Worm (Caenorhabditis elegans) whole organism, young adult: ENCODE results near the gene K09F5.4.
A peak's percentile ranks its signal among the peaks of the same experiment; 100 is the strongest.

ENCODE experiments used
- B0261.1 ChIP-seq: sonication (generic microtip); optimal IDR thresholded peaks from 2 replicates; lab custom pipeline; 2016; ENCODE audit warnings: mild to moderate bottlenecking, missing genetic modification characterization, moderate library complexity, missing compliant biosample characterization
- D2030.7 ChIP-seq: fragments of 200-800 bp; sonication (Bioruptor generic); IDR thresholded peaks from 2 replicates; pipeline ENCODE4 v1.3.6; 2022; ENCODE audit warnings: missing genetic modification reagents, missing genetic modification characterization, missing compliant biosample characterization
- F33H1.4 ChIP-seq: fragments of 200-800 bp; sonication (Bioruptor generic); IDR thresholded peaks from 2 replicates; pipeline ENCODE4 v1.3.6; 2022; ENCODE audit warnings: missing genetic modification reagents, missing genetic modification characterization, missing compliant biosample characterization
- F39B2.1 ChIP-seq: fragments of 200-800 bp; sonication (Bioruptor generic); IDR thresholded peaks from 2 replicates; pipeline ENCODE4 v1.3.6; 2022; ENCODE audit warnings: missing genetic modification reagents, missing genetic modification characterization, missing compliant biosample characterization
- F49E8.2 ChIP-seq: sonication (generic microtip); optimal IDR thresholded peaks from 3 replicates; lab custom pipeline; 2017; ENCODE audit warnings: missing genetic modification characterization, mild to moderate bottlenecking, missing compliant biosample characterization, antibody characterized with exemption, moderate library complexity; ENCODE audit not compliant: insufficient read depth
- F57A8.1 ChIP-seq: fragments of 200-800 bp; sonication (Bioruptor generic); optimal IDR thresholded peaks from 2 replicates; lab custom pipeline; 2018; ENCODE audit warnings: mild to moderate bottlenecking, missing genetic modification characterization, moderate library complexity, missing compliant biosample characterization
- F57C9.4 ChIP-seq: sonication (generic microtip); optimal IDR thresholded peaks from 2 replicates; lab custom pipeline; 2017; ENCODE audit warnings: mild to moderate bottlenecking, missing genetic modification characterization, missing compliant biosample characterization
- K11D2.4 ChIP-seq: fragments of 200-800 bp; sonication (Bioruptor generic); IDR thresholded peaks from 2 replicates; pipeline ENCODE4 v1.3.6; 2022; ENCODE audit warnings: missing genetic modification reagents, missing genetic modification characterization, missing compliant biosample characterization
- T07F8.4 ChIP-seq: sonication (generic microtip); optimal IDR thresholded peaks from 2 replicates; lab custom pipeline; 2016; ENCODE audit warnings: mild to moderate bottlenecking, missing genetic modification characterization, moderate library complexity, missing compliant biosample characterization
- Y56A3A.18 ChIP-seq: fragments of 200-800 bp; sonication (Bioruptor generic); IDR thresholded peaks from 2 replicates; pipeline ENCODE4 v1.3.6; 2022; ENCODE audit warnings: missing genetic modification reagents, missing genetic modification characterization, missing compliant biosample characterization
- Y95B8A.8 ChIP-seq: fragments of 200-800 bp; sonication (Bioruptor generic); IDR thresholded peaks from 2 replicates; pipeline ENCODE4 v1.3.6; 2022; ENCODE audit warnings: missing genetic modification reagents, missing genetic modification characterization, missing compliant biosample characterization
- ZK185.1 ChIP-seq: sonication (generic microtip); optimal IDR thresholded peaks from 2 replicates; lab custom pipeline; 2016; ENCODE audit warnings: mild to moderate bottlenecking, missing genetic modification characterization, missing compliant biosample characterization; ENCODE audit not compliant: poor library complexity, severe bottlenecking
- attf-6 ChIP-seq: fragments of 200-800 bp; sonication (Bioruptor generic); IDR thresholded peaks from 2 replicates; pipeline ENCODE4 v1.3.6; 2022; ENCODE audit warnings: missing genetic modification reagents, missing genetic modification characterization, missing compliant biosample characterization
- bed-1 ChIP-seq: fragments of 200-800 bp; sonication (Bioruptor generic); IDR thresholded peaks from 2 replicates; pipeline ENCODE4 v1.3.6; 2022; ENCODE audit warnings: missing genetic modification reagents, missing genetic modification characterization, missing compliant biosample characterization
- ceh-27 ChIP-seq: fragments of 200-800 bp; sonication (Bioruptor generic); optimal IDR thresholded peaks from 2 replicates; lab custom pipeline; 2018; ENCODE audit warnings: mild to moderate bottlenecking, missing genetic modification characterization, moderate library complexity, missing compliant biosample characterization
- ceh-40 ChIP-seq: fragments of 200-800 bp; sonication (Bioruptor generic); IDR thresholded peaks from 2 replicates; pipeline ENCODE4 v1.3.6; 2022; ENCODE audit warnings: missing genetic modification characterization, missing compliant biosample characterization
- die-1 ChIP-seq: sonication (generic microtip); optimal IDR thresholded peaks from 2 replicates; lab custom pipeline; 2016; ENCODE audit warnings: missing genotype, mild to moderate bottlenecking, missing genetic modification characterization, missing compliant biosample characterization
- dpl-1 ChIP-seq: fragments of 150-350 bp; optimal IDR thresholded peaks from 2 replicates; lab custom pipeline; 2014; ENCODE audit warnings: missing biosample characterization, missing genetic modification reagents, missing genetic modification characterization
- him-1 ChIP-seq: sonication (generic microtip); optimal IDR thresholded peaks from 2 replicates; lab custom pipeline; 2016; ENCODE audit warnings: missing genotype, missing genetic modification reagents, missing genetic modification characterization, missing compliant biosample characterization
- hlh-12 ChIP-seq: sonication (generic microtip); optimal IDR thresholded peaks from 2 replicates; lab custom pipeline; 2016; ENCODE audit warnings: missing genetic modification characterization, missing compliant biosample characterization
- hmg-1.2 ChIP-seq: fragments of 200-800 bp; sonication (Bioruptor generic); IDR thresholded peaks from 2 replicates; pipeline ENCODE4 v1.3.6; 2022; ENCODE audit warnings: missing genetic modification reagents, missing genetic modification characterization, missing compliant biosample characterization
- lin-35 ChIP-seq, 3 experiments: fragments of 150-350 bp in 2 of 3; sonication (generic microtip) in 1 of 3; optimal IDR thresholded peaks; 2 replicates each; lab custom pipeline; 2014 to 2018; ENCODE audit warnings: missing biosample characterization in 3 of 3, missing genetic modification characterization in 3 of 3, missing genetic modification reagents in 3 of 3
- madf-10 ChIP-seq: sonication (generic microtip); optimal IDR thresholded peaks from 2 replicates; lab custom pipeline; 2016; ENCODE audit warnings: mild to moderate bottlenecking, missing genetic modification characterization, missing compliant biosample characterization
- madf-3 ChIP-seq: fragments of 200-800 bp; sonication (Bioruptor generic); IDR thresholded peaks from 2 replicates; pipeline ENCODE4 v1.3.6; 2022; ENCODE audit warnings: missing genetic modification reagents, missing genetic modification characterization, missing compliant biosample characterization
- mes-4 ChIP-seq: sonication (generic microtip); optimal IDR thresholded peaks from 2 replicates; lab custom pipeline; 2016; ENCODE audit warnings: missing genotype, missing genetic modification characterization, missing compliant biosample characterization
- mxl-1 ChIP-seq: sonication (generic microtip); optimal IDR thresholded peaks from 2 replicates; lab custom pipeline; 2016; ENCODE audit warnings: missing genetic modification characterization, missing compliant biosample characterization
- nhr-90 ChIP-seq: sonication (generic microtip); optimal IDR thresholded peaks from 2 replicates; lab custom pipeline; 2016; ENCODE audit warnings: missing genotype, mild to moderate bottlenecking, missing genetic modification characterization, missing compliant biosample characterization
- pbrm-1 ChIP-seq: fragments of 200-800 bp; sonication (Bioruptor generic); IDR thresholded peaks from 2 replicates; pipeline ENCODE4 v1.3.6; 2022; ENCODE audit warnings: missing genetic modification reagents, missing genetic modification characterization, missing compliant biosample characterization
- rec-8 ChIP-seq, 2 experiments: sonication (generic microtip); optimal IDR thresholded peaks; 2 replicates each; lab custom pipeline; 2016; ENCODE audit warnings: mild to moderate bottlenecking in 2 of 2, missing genetic modification characterization in 2 of 2, missing genetic modification reagents in 2 of 2, missing genotype in 2 of 2, missing biosample characterization in 1 of 2, missing compliant biosample characterization in 1 of 2, moderate library complexity in 1 of 2
- rpc-1 ChIP-seq, 2 experiments: fragments of 150-350 bp in 1 of 2; sonication (generic microtip) in 1 of 2; optimal IDR thresholded peaks; 2 replicates each; lab custom pipeline; 2014 to 2018; ENCODE audit warnings: missing biosample characterization in 1 of 2, missing genetic modification characterization in 1 of 2, missing genetic modification reagents in 1 of 2, missing genotype in 1 of 2
- snpc-1.1 ChIP-seq: sonication (generic microtip); optimal IDR thresholded peaks from 2 replicates; lab custom pipeline; 2017; ENCODE audit warnings: missing genetic modification characterization, mild to moderate bottlenecking, missing compliant biosample characterization, antibody characterized with exemption, moderate library complexity, missing genotype, missing genetic modification reagents; ENCODE audit not compliant: insufficient read depth
- snpc-3.4 ChIP-seq: sonication (generic microtip); optimal IDR thresholded peaks from 2 replicates; lab custom pipeline; 2017; ENCODE audit warnings: missing genetic modification characterization, mild to moderate bottlenecking, missing compliant biosample characterization, antibody characterized with exemption, moderate library complexity, missing genotype, missing genetic modification reagents
- snpc-4 ChIP-seq, 5 experiments: fragments of 150-350 bp in 1 of 5; sonication (generic microtip) in 4 of 5; optimal IDR thresholded peaks; 2 replicates each; lab custom pipeline; 2014 to 2018; ENCODE audit warnings: missing genetic modification characterization in 5 of 5, missing biosample characterization in 3 of 5, antibody characterized with exemption in 2 of 5, mild to moderate bottlenecking in 2 of 5, missing compliant biosample characterization in 2 of 5, missing genotype in 2 of 5, moderate library complexity in 2 of 5, missing genetic modification reagents in 1 of 5
- tbp1 ChIP-seq: fragments of 200-800 bp; sonication (Bioruptor generic); optimal IDR thresholded peaks from 2 replicates; lab custom pipeline; 2018; ENCODE audit warnings: mild to moderate bottlenecking, missing genetic modification characterization, missing compliant biosample characterization
- tbx-9 ChIP-seq: sonication (generic microtip); optimal IDR thresholded peaks from 2 replicates; lab custom pipeline; 2016; ENCODE audit warnings: borderline replicate concordance, missing genetic modification characterization, inconsistent platforms, missing compliant biosample characterization
- unc-130 ChIP-seq: sonication (generic microtip); optimal IDR thresholded peaks from 2 replicates; lab custom pipeline; 2016; ENCODE audit warnings: missing genetic modification reagents, missing genetic modification characterization, missing compliant biosample characterization
- zfh-2 ChIP-seq: fragments of 200-800 bp; sonication (Bioruptor generic); conservative IDR thresholded peaks from 2 replicates; pipeline ENCODE4 v1.3.6; 2022; ENCODE audit warnings: missing genetic modification reagents, missing genetic modification characterization, missing compliant biosample characterization
- ztf-22 ChIP-seq: fragments of 200-800 bp; sonication (Bioruptor generic); optimal IDR thresholded peaks from 2 replicates; lab custom pipeline; 2018; ENCODE audit warnings: mild to moderate bottlenecking, missing genetic modification characterization, moderate library complexity, missing compliant biosample characterization

Gene K09F5.4

ce11 chrX:7689119-7689518, 21.4 kb downstream of the K09F5.4 start, which contains the start of gene clik-2:
clik-2 (minus strand) TSS chrX:7689219.
- TF ChIP-seq ceh-40 (GFP tag; lab: Robert Waterston, UW) (no peak), tbp1 (GFP tag; lab: Kevin White, UChicago) (no peak), tbx-9 (tag; lab: Kevin White, UChicago) (no peak), mxl-1 (tag; lab: Kevin White, UChicago) (no peak), unc-130 (no peak), madf-10 (tag; lab: Kevin White, UChicago) (no peak), nhr-90 (no peak), attf-6 (GFP tag; lab: Robert Waterston, UW) (no peak), T07F8.4 (tag; lab: Kevin White, UChicago) (no peak), B0261.1 (tag; lab: Kevin White, UChicago) (no peak), F33H1.4 (GFP tag; lab: Robert Waterston, UW) (no peak), Y95B8A.8 (GFP tag; lab: Robert Waterston, UW) (no peak), hmg-1.2 (no peak), F57A8.1 (GFP tag; lab: Kevin White, UChicago) (no peak), bed-1 (GFP tag; lab: Robert Waterston, UW) (no peak), Y56A3A.18 (GFP tag; lab: Robert Waterston, UW) (no peak), snpc-1.1 (tag; lab: Kevin White, UChicago) (no peak)

- TF ChIP-seq ceh-27, result no peak
- TF ChIP-seq lin-35 (GFP tag; optimal IDR thresholded peaks at IDR 0.05; lab: Kevin White, UChicago), result peak in 1 of 3 experiments; percentile 25
- no peak for TF ChIP-seq D2030.7 (GFP tag; lab: Robert Waterston, UW)
These were observed 28.3 kb downstream of the K09F5.4 start, which contains the start of gene unc-18 for ce11 chrX:7681965-7682946. unc-18 (plus strand) TSS chrX:7682896.

- TF ChIP-seq F57C9.4 (tag; lab: Kevin White, UChicago) (no peak), rec-8 (tag; optimal IDR thresholded peaks at IDR 0.05; lab: Kevin White, UChicago) (peak; percentile 10 to 43), zfh-2 (no peak), F49E8.2 (tag; lab: Kevin White, UChicago) (peak; percentile 6), snpc-4 (GFP tag; optimal IDR thresholded peaks at IDR 0.05; lab: Kevin White, UChicago) (no peak), snpc-4 (tag; optimal IDR thresholded peaks at IDR 0.05; lab: Kevin White, UChicago) (peak in 1 of 4 experiments; percentile 63), him-1 (tag; lab: Kevin White, UChicago) (peak; percentile 91), tbp1 (GFP tag; lab: Kevin White, UChicago) (peak; percentile 87), mes-4 (peak; percentile 16), F39B2.1 (GFP tag; lab: Robert Waterston, UW) (no peak), ZK185.1 (tag; lab: Kevin White, UChicago) (peak; percentile 60), ztf-22 (GFP tag; lab: Kevin White, UChicago) (no peak), die-1 (tag; lab: Kevin White, UChicago) (peak; percentile 80), pbrm-1 (GFP tag; lab: Robert Waterston, UW) (peak; percentile 69), snpc-3.4 (tag; lab: Kevin White, UChicago) (peak; percentile 56), rpc-1 (optimal IDR thresholded peaks at IDR 0.05; lab: Kevin White, UChicago) (peak; percentile 85), rpc-1 (tag; optimal IDR thresholded peaks at IDR 0.05; lab: Kevin White, UChicago) (peak; percentile 91), madf-3 (0 out of 2 replicates have a peak, but pooled peaks have one; percentile 42), ceh-27 (no peak), K11D2.4 (GFP tag; lab: Robert Waterston, UW) (no peak), hmg-1.2 (peak; percentile 64), B0261.1 (tag; lab: Kevin White, UChicago) (peak; percentile 73), madf-10 (tag; lab: Kevin White, UChicago) (peak; percentile 65), hlh-12 (tag; lab: Kevin White, UChicago) (peak; percentile 65), dpl-1 (GFP tag; lab: Kevin White, UChicago) (peak; percentile 3), Y95B8A.8 (GFP tag; lab: Robert Waterston, UW) (0 out of 2 replicates have a peak, but pooled peaks have one; percentile 55)
These were observed 29.8 kb downstream of the K09F5.4 start, which contains the start of gene stn-2 for ce11 chrX:7680545-7681330. stn-2 (minus strand) TSS chrX:7680619.
